Worm (Caenorhabditis elegans) whole organism, L4 larva: ENCODE data around the gene fbxb-103.

ENCODE experiments used
- T20F7.1 ChIP-seq: fragments of 200-800 bp; sonication (Bioruptor generic); optimal IDR thresholded peaks from 2 replicates; lab custom pipeline; 2018; ENCODE audit warnings: mild to moderate bottlenecking, missing genetic modification characterization, missing compliant biosample characterization
- ZK546.5 ChIP-seq, 2 experiments: sonication (generic microtip); optimal IDR thresholded peaks; 2 replicates each; lab custom pipeline; 2017; ENCODE audit warnings: missing biosample characterization in 2 of 2, missing genetic modification characterization in 2 of 2
- arid-1 ChIP-seq: fragments of 200-800 bp; sonication (Bioruptor generic); conservative IDR thresholded peaks from 2 replicates; pipeline ENCODE4 v1.3.6; 2022; ENCODE audit warnings: missing genetic modification reagents, missing genetic modification characterization, missing compliant biosample characterization
- ceh-44 ChIP-seq: fragments of 200-800 bp; sonication (Bioruptor generic); IDR thresholded peaks from 2 replicates; pipeline ENCODE4 v1.3.6; 2022; ENCODE audit warnings: missing genetic modification reagents, missing genetic modification characterization, missing compliant biosample characterization
- ceh-82 ChIP-seq: sonication (generic microtip); optimal IDR thresholded peaks from 2 replicates; lab custom pipeline; 2017; ENCODE audit warnings: missing biosample characterization, missing genetic modification characterization
- ces-1 ChIP-seq: fragments of 150-350 bp; sonication (generic microtip); optimal IDR thresholded peaks from 4 replicates; lab custom pipeline; 2014; ENCODE audit warnings: missing biosample characterization, missing genetic modification reagents, missing genetic modification characterization
- daf-19 ChIP-seq: fragments of 200-800 bp; sonication (Bioruptor generic); conservative IDR thresholded peaks from 2 replicates; pipeline ENCODE4 v1.3.6; 2022; ENCODE audit warnings: missing genetic modification characterization, missing compliant biosample characterization
- daf-8 ChIP-seq: fragments of 200-800 bp; sonication (Bioruptor generic); IDR thresholded peaks from 2 replicates; pipeline ENCODE4 v1.3.6; 2022; ENCODE audit warnings: missing genetic modification characterization, missing compliant biosample characterization
- fkh-10 ChIP-seq: fragments of 150-350 bp; optimal IDR thresholded peaks from 2 replicates; lab custom pipeline; 2014; ENCODE audit warnings: missing biosample characterization, missing genetic modification reagents, missing genetic modification characterization
- fos-1 ChIP-seq: fragments of 150-350 bp; optimal IDR thresholded peaks from 2 replicates; lab custom pipeline; 2014; ENCODE audit warnings: missing biosample characterization, missing genetic modification characterization
- gei-8 ChIP-seq: fragments of 200-800 bp; sonication (Bioruptor generic); optimal IDR thresholded peaks from 2 replicates; lab custom pipeline; 2018; ENCODE audit warnings: mild to moderate bottlenecking, missing genetic modification characterization, missing compliant biosample characterization
- hif-1 ChIP-seq, 2 experiments: sonication (generic microtip); optimal IDR thresholded peaks; 2 replicates each; lab custom pipeline; 2016 to 2017; ENCODE audit warnings: missing compliant biosample characterization in 2 of 2, missing genetic modification characterization in 2 of 2, missing genetic modification reagents in 2 of 2, missing genotype in 2 of 2, mild to moderate bottlenecking in 1 of 2
- hlh-11 ChIP-seq: fragments of 200-800 bp; sonication (Bioruptor generic); optimal IDR thresholded peaks from 2 replicates; lab custom pipeline; 2018; ENCODE audit warnings: mild to moderate bottlenecking, missing genetic modification characterization, missing compliant biosample characterization
- jun-1 ChIP-seq: fragments of 150-350 bp; optimal IDR thresholded peaks from 2 replicates; lab custom pipeline; 2014; ENCODE audit warnings: missing biosample characterization, missing genetic modification reagents, missing genetic modification characterization
- lin-1 ChIP-seq: fragments of 200-800 bp; sonication (Bioruptor generic); IDR thresholded peaks from 2 replicates; pipeline ENCODE4 v1.3.6; 2022; ENCODE audit warnings: missing genetic modification reagents, missing genetic modification characterization, missing compliant biosample characterization
- lin-15B ChIP-seq: fragments of 150-350 bp; sonication (generic microtip); optimal IDR thresholded peaks from 3 replicates; lab custom pipeline; 2014; ENCODE audit warnings: missing biosample characterization, missing genetic modification characterization
- lin-39 ChIP-seq: fragments of 150-350 bp; optimal IDR thresholded peaks from 2 replicates; lab custom pipeline; 2014; ENCODE audit warnings: missing biosample characterization, missing genetic modification reagents, missing genetic modification characterization
- lir-3 ChIP-seq: sonication (generic microtip); optimal IDR thresholded peaks from 2 replicates; lab custom pipeline; 2016; ENCODE audit warnings: mild to moderate bottlenecking, missing genetic modification characterization, missing compliant biosample characterization
- mes-2 ChIP-seq: sonication (generic microtip); optimal IDR thresholded peaks from 2 replicates; lab custom pipeline; 2016; ENCODE audit warnings: missing genotype, mild to moderate bottlenecking, missing genetic modification characterization, missing compliant biosample characterization; ENCODE audit not compliant: poor library complexity, severe bottlenecking
- mxl-2 ChIP-seq: fragments of 200-800 bp; sonication (Bioruptor generic); conservative IDR thresholded peaks from 2 replicates; pipeline ENCODE4 v1.3.6; 2022; ENCODE audit warnings: missing genetic modification reagents, missing genetic modification characterization, missing compliant biosample characterization
- nhr-11 ChIP-seq: fragments of 150-350 bp; optimal IDR thresholded peaks from 2 replicates; lab custom pipeline; 2014; ENCODE audit warnings: missing biosample characterization, missing genetic modification characterization
- nhr-111 ChIP-seq: fragments of 200-800 bp; sonication (Bioruptor generic); optimal IDR thresholded peaks from 2 replicates; lab custom pipeline; 2018; ENCODE audit warnings: mild to moderate bottlenecking, missing genetic modification characterization, missing compliant biosample characterization
- nhr-237 ChIP-seq: sonication (generic microtip); optimal IDR thresholded peaks from 2 replicates; lab custom pipeline; 2017; ENCODE audit warnings: missing biosample characterization, missing genetic modification characterization
- nhr-25 ChIP-seq: sonication (generic microtip); optimal IDR thresholded peaks from 2 replicates; lab custom pipeline; 2017; ENCODE audit warnings: missing genetic modification characterization, mild to moderate bottlenecking, missing compliant biosample characterization, antibody characterized with exemption, moderate library complexity, borderline replicate concordance; ENCODE audit not compliant: insufficient read depth
- nhr-28 ChIP-seq: fragments of 150-350 bp; optimal IDR thresholded peaks from 2 replicates; lab custom pipeline; 2014; ENCODE audit warnings: missing biosample characterization, missing genetic modification characterization
- nhr-48 ChIP-seq: sonication (generic microtip); optimal IDR thresholded peaks from 2 replicates; lab custom pipeline; 2016; ENCODE audit warnings: mild to moderate bottlenecking, missing genetic modification characterization, missing compliant biosample characterization
- nhr-6 ChIP-seq: fragments of 150-350 bp; optimal IDR thresholded peaks from 2 replicates; lab custom pipeline; 2014; ENCODE audit warnings: missing biosample characterization, missing genetic modification characterization
- php-3 ChIP-seq: fragments of 200-800 bp; sonication (Bioruptor generic); IDR thresholded peaks from 2 replicates; pipeline ENCODE4 v1.3.6; 2022; ENCODE audit warnings: missing genetic modification reagents, missing genetic modification characterization, missing compliant biosample characterization
- pqm-1 ChIP-seq: sonication (generic microtip); optimal IDR thresholded peaks from 2 replicates; lab custom pipeline; 2017; ENCODE audit warnings: missing biosample characterization, missing genetic modification characterization
- rbr-2 ChIP-seq: sonication (generic microtip); optimal IDR thresholded peaks from 2 replicates; lab custom pipeline; 2016; ENCODE audit warnings: missing genotype, missing genetic modification characterization, missing compliant biosample characterization
- sdz-12 ChIP-seq: fragments of 200-800 bp; sonication (Bioruptor generic); optimal IDR thresholded peaks from 2 replicates; lab custom pipeline; 2018; ENCODE audit warnings: mild to moderate bottlenecking, missing genetic modification characterization, missing compliant biosample characterization
- skn-1 ChIP-seq: fragments of 150-350 bp; optimal IDR thresholded peaks from 2 replicates; lab custom pipeline; 2014; ENCODE audit warnings: missing biosample characterization, missing genetic modification characterization
- snpc-1.2 ChIP-seq: fragments of 200-800 bp; sonication (Bioruptor generic); IDR thresholded peaks from 2 replicates; pipeline ENCODE4 v1.3.6; 2022; ENCODE audit warnings: missing genetic modification reagents, missing genetic modification characterization, missing compliant biosample characterization
- spr-1 ChIP-seq: sonication (generic microtip); optimal IDR thresholded peaks from 2 replicates; lab custom pipeline; 2016; ENCODE audit warnings: mild to moderate bottlenecking, missing genetic modification characterization, missing compliant biosample characterization
- unc-130 ChIP-seq: sonication (generic microtip); optimal IDR thresholded peaks from 2 replicates; lab custom pipeline; 2016; ENCODE audit warnings: missing genetic modification reagents, missing genetic modification characterization, missing compliant biosample characterization
- vab-7 ChIP-seq: fragments of 200-800 bp; sonication (Bioruptor generic); IDR thresholded peaks from 2 replicates; pipeline ENCODE4 v1.3.6; 2022; ENCODE audit warnings: missing genetic modification reagents, missing genetic modification characterization, missing compliant biosample characterization
- zag-1 ChIP-seq: fragments of 150-350 bp; optimal IDR thresholded peaks from 2 replicates; lab custom pipeline; 2014; ENCODE audit warnings: missing biosample characterization, missing genetic modification characterization
- zfp-2 ChIP-seq: sonication (generic microtip); optimal IDR thresholded peaks from 2 replicates; lab custom pipeline; 2016; ENCODE audit warnings: mild to moderate bottlenecking, missing genetic modification characterization, missing compliant biosample characterization
- zfp-3 ChIP-seq: fragments of 200-800 bp; sonication (Bioruptor generic); conservative IDR thresholded peaks from 2 replicates; pipeline ENCODE4 v1.3.6; 2022; ENCODE audit warnings: missing genetic modification reagents, missing genetic modification characterization, missing compliant biosample characterization
- zip-11 ChIP-seq: fragments of 200-800 bp; sonication (Bioruptor generic); IDR thresholded peaks from 2 replicates; pipeline ENCODE4 v1.3.6; 2022; ENCODE audit warnings: missing genetic modification characterization, missing compliant biosample characterization
- ztf-7 ChIP-seq: fragments of 150-350 bp; optimal IDR thresholded peaks from 2 replicates; lab custom pipeline; 2014; ENCODE audit warnings: missing biosample characterization, missing genetic modification characterization

fbxb-103 gene

ce11 chrII:3906615-3907190 is at the start of gene fbxb-103, which contains the start of gene F53C3.11:
Gene fbxb-103 (plus strand): TSS chrII:3907140.
Gene F53C3.11 (minus strand): TSS chrII:3906715.
- TF ChIP-seq sdz-12 (no peak), nhr-48 (tag; lab: Kevin White, UChicago) (no peak), mes-2 (tag; lab: Kevin White, UChicago) (no peak), spr-1 (no peak), ceh-44 (GFP tag; lab: Robert Waterston, UW) (no peak), zfp-3 (GFP tag; lab: Robert Waterston, UW) (no peak), hlh-11 (tag; lab: Kevin White, UChicago) (no peak), gei-8 (GFP tag; lab: Kevin White, UChicago) (no peak), arid-1 (no peak), ceh-82 (no peak), hif-1 (tag; optimal IDR thresholded peaks at IDR 0.05; lab: Kevin White, UChicago) (no peak), ces-1 (GFP tag; lab: Kevin White, UChicago) (no peak), vab-7 (GFP tag; lab: Robert Waterston, UW) (no peak), nhr-237 (no peak), rbr-2 (no peak)

- TF ChIP-seq ztf-7 (tag; lab: Kevin White, UChicago), result no peak
- TF ChIP-seq jun-1, result no peak
- TF ChIP-seq lin-39 (tag; lab: Kevin White, UChicago), result no peak
- no peak for TF ChIP-seq nhr-111 (GFP tag; lab: Kevin White, UChicago)
- no peak for TF ChIP-seq rbr-2
- TF ChIP-seq T20F7.1 (GFP tag; lab: Kevin White, UChicago), result no peak
- no peak for TF ChIP-seq gei-8 (GFP tag; lab: Kevin White, UChicago)
- no peak for TF ChIP-seq daf-19 (GFP tag; lab: Robert Waterston, UW)
- TF ChIP-seq ZK546.5 (tag; optimal IDR thresholded peaks at IDR 0.05; lab: Kevin White, UChicago), result no peak
- TF ChIP-seq nhr-11, result no peak
- no peak for TF ChIP-seq ceh-82
- no peak for TF ChIP-seq unc-130 (GFP tag; lab: Kevin White, UChicago)
- TF ChIP-seq nhr-28 (tag; lab: Kevin White, UChicago), result no peak
Measured at ce11 chrII:3860826-3861225, 46.1 kb upstream of the fbxb-103 start, which contains the start of gene oac-11. Gene oac-11 (minus strand): TSS chrII:3860926.

- TF ChIP-seq daf-8 (no peak), lin-15B (no peak), nhr-6 (tag; lab: Kevin White, UChicago) (no peak), lir-3 (tag; lab: Kevin White, UChicago) (no peak), fkh-10 (no peak), zfp-2 (no peak)
Measured at ce11 chrII:3862053-3862452, 44.9 kb upstream of the fbxb-103 start.

ce11 chrII:3864652-3865051 is 42.3 kb upstream of the fbxb-103 start, which contains the start of gene nhr-261:
Gene nhr-261 (minus strand): TSS chrII:3864752.
- TF ChIP-seq lin-1 (GFP tag; lab: Robert Waterston, UW) (no peak), ceh-82 (no peak), zip-11 (GFP tag; lab: Robert Waterston, UW) (no peak), zag-1 (tag; lab: Kevin White, UChicago) (no peak)

- no peak for TF ChIP-seq vab-7 (GFP tag; lab: Robert Waterston, UW)
- TF ChIP-seq lin-15B, result no peak
- TF ChIP-seq spr-1, result no peak
- no peak for TF ChIP-seq snpc-1.2 (GFP tag; lab: Robert Waterston, UW)
- no peak for TF ChIP-seq mxl-2
- TF ChIP-seq lin-1 (GFP tag; lab: Robert Waterston, UW), result no peak
- no peak for TF ChIP-seq fos-1 (tag; lab: Kevin White, UChicago)
- TF ChIP-seq pqm-1, result no peak
- no peak for TF ChIP-seq jun-1
- no peak for TF ChIP-seq lin-39 (tag; lab: Kevin White, UChicago)
- TF ChIP-seq php-3, result no peak
- TF ChIP-seq zfp-3 (GFP tag; lab: Robert Waterston, UW), result no peak
- TF ChIP-seq nhr-25 (tag; lab: Kevin White, UChicago), result no peak
- TF ChIP-seq skn-1, result no peak
Measured at ce11 chrII:3869601-3870000, 37.3 kb upstream of the fbxb-103 start, which contains the start of gene oac-10. Gene oac-10 (plus strand): TSS chrII:3869901.
